Fruit fly (Drosophila melanogaster) whole organism, embryonic: ENCODE data around the gene Nopp140.

Source experiments
- Abd-B ChIP-seq: fragments of 200-800 bp; sonication (Bioruptor generic); optimal IDR thresholded peaks from 2 replicates; lab custom pipeline; 2018; ENCODE audit warnings: missing biosample characterization, mild to moderate bottlenecking, missing genetic modification characterization, moderate library complexity
- Asciz ChIP-seq: fragments of 200-800 bp; sonication (Bioruptor generic); optimal IDR thresholded peaks from 2 replicates; lab custom pipeline; 2017; ENCODE audit warnings: missing biosample characterization, mild to moderate bottlenecking, missing genetic modification characterization, missing genetic modification reagents
- Atf3 ChIP-seq: fragments of 200-800 bp; sonication (Bioruptor generic); optimal IDR thresholded peaks from 3 replicates; lab custom pipeline; 2016; ENCODE audit warnings: missing biosample characterization, missing genetic modification characterization
- B-H2 ChIP-seq: fragments of 200-800 bp; sonication (Bioruptor generic); optimal IDR thresholded peaks from 2 replicates; lab custom pipeline; 2018; ENCODE audit warnings: missing biosample characterization, mild to moderate bottlenecking, missing genetic modification characterization
- CG10267 ChIP-seq: fragments of 200-800 bp; sonication (Bioruptor generic); optimal IDR thresholded peaks from 2 replicates; lab custom pipeline; 2018; ENCODE audit warnings: missing biosample characterization, mild to moderate bottlenecking, missing genetic modification characterization, moderate library complexity
- CG11456 ChIP-seq: fragments of 200-800 bp; sonication (Bioruptor generic); IDR thresholded peaks from 3 replicates; pipeline ENCODE4 v1.3.6; 2022; ENCODE audit warnings: missing biosample characterization, missing genetic modification characterization
- CG11504 ChIP-seq: fragments of 200-800 bp; sonication (Bioruptor generic); optimal IDR thresholded peaks from 3 replicates; lab custom pipeline; 2019; ENCODE audit warnings: missing biosample characterization, mild to moderate bottlenecking, missing genetic modification characterization, moderate library complexity
- CG12071 ChIP-seq: fragments of 200-800 bp; sonication (Bioruptor generic); optimal IDR thresholded peaks from 3 replicates; lab custom pipeline; 2018; ENCODE audit warnings: missing biosample characterization, mild to moderate bottlenecking, missing genetic modification characterization
- CG12219 ChIP-seq: fragments of 200-800 bp; sonication (Bioruptor generic); optimal IDR thresholded peaks from 3 replicates; lab custom pipeline; 2018; ENCODE audit warnings: missing biosample characterization, mild to moderate bottlenecking, missing genetic modification characterization
- CG12769 ChIP-seq: fragments of 200-800 bp; sonication (Bioruptor generic); optimal IDR thresholded peaks from 2 replicates; lab custom pipeline; 2019; ENCODE audit warnings: missing biosample characterization, mild to moderate bottlenecking, missing genetic modification characterization, moderate library complexity
- CG13424 ChIP-seq: fragments of 200-800 bp; sonication (Bioruptor generic); optimal IDR thresholded peaks from 2 replicates; lab custom pipeline; 2019; ENCODE audit warnings: missing biosample characterization, mild to moderate bottlenecking, missing genetic modification characterization, moderate library complexity
- CG13624 ChIP-seq: fragments of 200-800 bp; sonication (Bioruptor generic); optimal IDR thresholded peaks from 2 replicates; lab custom pipeline; 2016; ENCODE audit warnings: missing biosample characterization, missing genetic modification characterization
- CG15269 ChIP-seq: fragments of 200-800 bp; sonication (Bioruptor generic); optimal IDR thresholded peaks from 2 replicates; lab custom pipeline; 2018; ENCODE audit warnings: missing biosample characterization, mild to moderate bottlenecking, missing genetic modification characterization, moderate library complexity
- CG17385 ChIP-seq: fragments of 200-800 bp; sonication (Bioruptor generic); optimal IDR thresholded peaks from 3 replicates; lab custom pipeline; 2018; ENCODE audit warnings: missing biosample characterization, mild to moderate bottlenecking, missing genetic modification characterization
- CG18599 ChIP-seq: fragments of 200-800 bp; sonication (Bioruptor generic); optimal IDR thresholded peaks from 3 replicates; lab custom pipeline; 2017; ENCODE audit warnings: missing biosample characterization, missing genetic modification characterization, mild to moderate bottlenecking, moderate library complexity, missing genetic modification reagents
- CG2712 ChIP-seq: fragments of 200-800 bp; optimal IDR thresholded peaks from 3 replicates; lab custom pipeline; 2019; ENCODE audit warnings: missing biosample characterization, mild to moderate bottlenecking, missing genetic modification characterization, moderate library complexity
- CG3281 ChIP-seq: fragments of 200-800 bp; sonication (Bioruptor generic); optimal IDR thresholded peaks from 3 replicates; lab custom pipeline; 2017; ENCODE audit warnings: missing biosample characterization, mild to moderate bottlenecking, missing genetic modification characterization
- CG6689 ChIP-seq: fragments of 200-800 bp; sonication (Bioruptor generic); IDR thresholded peaks from 2 replicates; pipeline ENCODE4 v1.3.6; 2022; ENCODE audit warnings: missing biosample characterization, missing genetic modification characterization
- CG8089 ChIP-seq: fragments of 200-800 bp; sonication (Bioruptor generic); optimal IDR thresholded peaks from 3 replicates; lab custom pipeline; 2016; ENCODE audit warnings: missing biosample characterization, missing genetic modification characterization
- CG9215 ChIP-seq: fragments of 200-800 bp; sonication (Bioruptor generic); IDR thresholded peaks from 2 replicates; pipeline ENCODE4 v1.3.6; 2022; ENCODE audit warnings: missing biosample characterization, missing genetic modification characterization
- CG9727 ChIP-seq: fragments of 200-800 bp; sonication (Bioruptor generic); optimal IDR thresholded peaks from 3 replicates; lab custom pipeline; 2017; ENCODE audit warnings: missing biosample characterization, mild to moderate bottlenecking, missing genetic modification characterization
- CG9876 ChIP-seq: fragments of 200-800 bp; sonication (Bioruptor generic); optimal IDR thresholded peaks from 2 replicates; lab custom pipeline; 2016; ENCODE audit warnings: missing biosample characterization, missing genetic modification characterization
- CG9932 ChIP-seq: fragments of 200-800 bp; sonication (Bioruptor generic); IDR thresholded peaks from 2 replicates; pipeline ENCODE4 v1.3.6; 2022; ENCODE audit warnings: missing biosample characterization, missing genetic modification characterization
- CrebB ChIP-seq: fragments of 200-800 bp; sonication (Bioruptor generic); optimal IDR thresholded peaks from 3 replicates; lab custom pipeline; 2018; ENCODE audit warnings: missing biosample characterization, mild to moderate bottlenecking, missing genetic modification characterization
- Dip3 ChIP-seq: fragments of 200-800 bp; sonication (Bioruptor generic); optimal IDR thresholded peaks from 3 replicates; lab custom pipeline; 2016; ENCODE audit warnings: missing biosample characterization, missing genetic modification characterization
- Eip74EF ChIP-seq, 2 experiments: fragments of 200-800 bp in 1 of 2; fragments of >200 bp in 1 of 2; sonication (Bioruptor generic) in 1 of 2; optimal IDR thresholded peaks; 2 replicates each; lab custom pipeline; 2017 to 2019; ENCODE audit warnings: missing biosample characterization in 2 of 2, missing genetic modification characterization in 2 of 2, mild to moderate bottlenecking in 1 of 2, moderate library complexity in 1 of 2
- Ets97D ChIP-seq: fragments of 200-800 bp; sonication (Bioruptor generic); optimal IDR thresholded peaks from 3 replicates; lab custom pipeline; 2016; ENCODE audit warnings: missing biosample characterization, missing genetic modification characterization
- HLH4C ChIP-seq: fragments of 200-800 bp; sonication (Bioruptor generic); IDR thresholded peaks from 3 replicates; pipeline ENCODE4 v1.3.6; 2022; ENCODE audit warnings: missing biosample characterization, missing genetic modification characterization; ENCODE audit not compliant: partially characterized antibody
- Hmr ChIP-seq: fragments of 200-800 bp; sonication (Bioruptor generic); optimal IDR thresholded peaks from 3 replicates; lab custom pipeline; 2017; ENCODE audit warnings: mild to moderate bottlenecking, missing biosample characterization, missing genetic modification reagents, missing genetic modification characterization
- Hmx ChIP-seq: fragments of 200-800 bp; sonication (Bioruptor generic); optimal IDR thresholded peaks from 2 replicates; lab custom pipeline; 2016; ENCODE audit warnings: missing biosample characterization, missing genetic modification characterization
- MTF-1 ChIP-seq: fragments of 200-800 bp; sonication (Bioruptor generic); optimal IDR thresholded peaks from 2 replicates; lab custom pipeline; 2018; ENCODE audit warnings: missing biosample characterization, mild to moderate bottlenecking, missing genetic modification characterization, borderline replicate concordance
- Max ChIP-seq: fragments of 200-800 bp; sonication (Bioruptor generic); optimal IDR thresholded peaks from 2 replicates; lab custom pipeline; 2016; ENCODE audit warnings: missing biosample characterization, mild to moderate bottlenecking, missing genetic modification characterization
- Myb ChIP-seq: fragments of 200-800 bp; sonication (Bioruptor generic); optimal IDR thresholded peaks from 2 replicates; lab custom pipeline; 2016; ENCODE audit warnings: missing biosample characterization, missing genetic modification characterization
- Nf-YC ChIP-seq: fragments of 200-800 bp; optimal IDR thresholded peaks from 3 replicates; lab custom pipeline; 2019; ENCODE audit warnings: missing biosample characterization, mild to moderate bottlenecking, missing genetic modification characterization, moderate library complexity
- PHDP ChIP-seq: fragments of 200-800 bp; sonication (Bioruptor generic); optimal IDR thresholded peaks from 3 replicates; lab custom pipeline; 2018; ENCODE audit warnings: missing biosample characterization, mild to moderate bottlenecking, missing genetic modification characterization, moderate library complexity
- Ravus ChIP-seq: fragments of 200-800 bp; sonication (Bioruptor generic); IDR thresholded peaks from 2 replicates; pipeline ENCODE4 v1.3.6; 2022; ENCODE audit warnings: missing biosample characterization, missing genetic modification characterization
- Six4 ChIP-seq: fragments of 200-800 bp; sonication (Bioruptor generic); optimal IDR thresholded peaks from 2 replicates; lab custom pipeline; 2016; ENCODE audit warnings: missing biosample characterization, missing genetic modification characterization
- al ChIP-seq: fragments of 200-800 bp; sonication (Bioruptor generic); IDR thresholded peaks from 2 replicates; pipeline ENCODE4 v1.3.6; 2022; ENCODE audit warnings: missing biosample characterization, missing genetic modification characterization
- cad ChIP-seq: fragments of >200 bp; optimal IDR thresholded peaks from 2 replicates; lab custom pipeline; 2017; ENCODE audit warnings: missing biosample characterization, missing genetic modification characterization
- croc ChIP-seq: fragments of 200-800 bp; sonication (Bioruptor generic); conservative IDR thresholded peaks from 3 replicates; pipeline ENCODE4 v1.3.6; 2022; ENCODE audit warnings: missing biosample characterization, missing genetic modification characterization
- crol ChIP-seq: fragments of 200-800 bp; sonication (Bioruptor generic); IDR thresholded peaks from 2 replicates; pipeline ENCODE4 v1.3.6; 2022; ENCODE audit warnings: missing biosample characterization, missing genetic modification characterization
- gsb ChIP-seq: fragments of 200-800 bp; sonication (Bioruptor generic); IDR thresholded peaks from 2 replicates; pipeline ENCODE4 v1.3.6; 2022; ENCODE audit warnings: missing biosample characterization, missing genetic modification characterization
- maf-S ChIP-seq: fragments of 200-800 bp; sonication (Bioruptor generic); optimal IDR thresholded peaks from 2 replicates; lab custom pipeline; 2016; ENCODE audit warnings: missing biosample characterization, missing genetic modification characterization
- otp ChIP-seq: fragments of 200-800 bp; sonication (Bioruptor generic); IDR thresholded peaks from 3 replicates; pipeline ENCODE4, ENCODE4 v1.3.6; 2022; ENCODE audit warnings: missing biosample characterization, missing genetic modification characterization
- p53 ChIP-seq: fragments of 200-800 bp; sonication (Bioruptor generic); optimal IDR thresholded peaks from 2 replicates; lab custom pipeline; 2016; ENCODE audit warnings: missing biosample characterization, missing genetic modification characterization
- psq ChIP-seq: fragments of 200-800 bp; sonication (Bioruptor generic); optimal IDR thresholded peaks from 2 replicates; lab custom pipeline; 2017; ENCODE audit warnings: missing biosample characterization, missing genetic modification characterization
- sens ChIP-seq: fragments of 200-800 bp; sonication (Bioruptor generic); peaks from one replicate; lab custom pipeline; 2016; ENCODE audit warnings: missing biosample characterization, missing genetic modification characterization
- stc ChIP-seq: fragments of 200-800 bp; sonication (Bioruptor generic); IDR thresholded peaks from 2 replicates; pipeline ENCODE4 v1.3.6; 2022; ENCODE audit warnings: missing biosample characterization, missing genetic modification characterization
- wek ChIP-seq: fragments of 200-800 bp; sonication (Bioruptor generic); optimal IDR thresholded peaks from 3 replicates; lab custom pipeline; 2018; ENCODE audit warnings: missing biosample characterization, mild to moderate bottlenecking, missing genetic modification characterization, moderate library complexity
- zen ChIP-seq: fragments of 200-800 bp; sonication (Bioruptor generic); optimal IDR thresholded peaks from 3 replicates; lab custom pipeline; 2018; ENCODE audit warnings: missing biosample characterization, mild to moderate bottlenecking, missing genetic modification characterization, moderate library complexity
- zfh1 ChIP-seq: fragments of 200-800 bp; sonication (Bioruptor generic); IDR thresholded peaks from 3 replicates; pipeline ENCODE4 v1.3.6; 2022; ENCODE audit warnings: missing biosample characterization, missing genetic modification characterization

The Nopp140 gene

dm6 chr3L:21828177-21828589 lies 4.4 kb upstream of the Nopp140 start, which contains the start of gene CG32448 (continued):
- TF ChIP-seq CG13624 (GFP tag; lab: Kevin White, UChicago) (peak; percentile 77), wek (peak; percentile 99), CG11504 (tag; lab: Kevin White, UChicago) (peak; percentile 65), sens (peak; percentile 91), CrebB (tag; lab: Kevin White, UChicago) (no peak), CG12219 (GFP tag; lab: Kevin White, UChicago) (peak; percentile 21), PHDP (tag; lab: Kevin White, UChicago) (peak; percentile 42), zfh1 (GFP tag; lab: Robert Waterston, UW) (peak; percentile 81), CG9932 (peak; percentile 79), otp (peak; percentile 58; the same call in 1 of the 3 replicates), CG10267 (peak; percentile 63), CG9876 (peak; percentile 37), Ravus (GFP tag; lab: Robert Waterston, UW) (peak; percentile 7; the same call in 1 of the 2 replicates), B-H2 (peak; percentile 19), psq (GFP tag; lab: Kevin White, UChicago) (peak; percentile 0), crol (no peak), Dip3 (GFP tag; lab: Kevin White, UChicago) (peak; percentile 58), Nf-YC (tag; lab: Kevin White, UChicago) (peak; percentile 30), CG3281 (GFP tag; lab: Kevin White, UChicago) (peak; percentile 38), HLH4C (GFP tag; lab: Robert Waterston, UW) (no peak), gsb (GFP tag; lab: Robert Waterston, UW) (0 out of 2 replicates have a peak, but pooled peaks have one; percentile 17), cad (GFP tag; lab: Kevin White, UChicago) (no peak), CG13424 (tag; lab: Kevin White, UChicago) (peak; percentile 53), CG15269 (tag; lab: Kevin White, UChicago) (peak; percentile 56), Eip74EF (GFP tag; optimal IDR thresholded peaks at IDR 0.05; lab: Kevin White, UChicago) (no peak), Max (peak; percentile 13), CG12769 (tag; lab: Kevin White, UChicago) (peak; percentile 67), Six4 (GFP tag; lab: Kevin White, UChicago) (peak; percentile 40), zen (tag; lab: Kevin White, UChicago) (peak; percentile 51), CG18599 (GFP tag; lab: Kevin White, UChicago) (peak; percentile 56), al (GFP tag; lab: Robert Waterston, UW) (peak; percentile 53), croc (GFP tag; lab: Robert Waterston, UW) (peak; percentile 47; the same call in 2 of the 3 replicates), CG12071 (GFP tag; lab: Kevin White, UChicago) (peak; percentile 24), CG9215 (GFP tag; lab: Robert Waterston, UW) (peak; percentile 60), CG2712 (tag; lab: Kevin White, UChicago) (peak; percentile 75), Ets97D (GFP tag; lab: Kevin White, UChicago) (peak; percentile 60), Atf3 (GFP tag; lab: Kevin White, UChicago) (peak; percentile 45), CG6689 (GFP tag; lab: Robert Waterston, UW) (peak; percentile 65), stc (GFP tag; lab: Robert Waterston, UW) (peak; percentile 65; the same call in 1 of the 2 replicates), Abd-B (GFP tag; lab: Kevin White, UChicago) (peak; percentile 39), Hmx (GFP tag; lab: Kevin White, UChicago) (no peak), CG11456 (GFP tag; lab: Robert Waterston, UW) (peak; percentile 78), Asciz (GFP tag; lab: Kevin White, UChicago) (no peak), Myb (GFP tag; lab: Kevin White, UChicago) (peak; percentile 55), p53 (GFP tag; lab: Kevin White, UChicago) (peak; percentile 1), maf-S (GFP tag; lab: Kevin White, UChicago) (peak; percentile 32), MTF-1 (GFP tag; lab: Kevin White, UChicago) (no peak), CG17385 (GFP tag; lab: Kevin White, UChicago) (peak; percentile 44), CG9727 (GFP tag; lab: Kevin White, UChicago) (peak; percentile 57), CG8089 (GFP tag; lab: Kevin White, UChicago) (peak; percentile 52), Hmr (peak; percentile 50)
